Fruit fly (Drosophila melanogaster) S2 (cell line): Measurements from ENCODE around the gene CG17110.

Experiments used
- CG8478 ChIP-seq: fragments of >200 bp; optimal IDR thresholded peaks from 2 replicates; lab custom pipeline; 2018
- CTCF ChIP-seq, 2 experiments: fragments of >200 bp; optimal IDR thresholded peaks; 2 replicates each; lab custom pipeline; 2018

dm6 chr3R:23091586-23092228 lies at the start of gene CG17110, which contains the start of gene CG6726:
- TF ChIP-seq CTCF (optimal IDR thresholded peaks at IDR 0.05; lab: Kevin White, UChicago) (no peak), CG8478 (lab: Kevin White, UChicago) (no peak)
